Worm (Caenorhabditis elegans): ENCODE data around the gene R53.4.

Gene R53.4

DNA sequence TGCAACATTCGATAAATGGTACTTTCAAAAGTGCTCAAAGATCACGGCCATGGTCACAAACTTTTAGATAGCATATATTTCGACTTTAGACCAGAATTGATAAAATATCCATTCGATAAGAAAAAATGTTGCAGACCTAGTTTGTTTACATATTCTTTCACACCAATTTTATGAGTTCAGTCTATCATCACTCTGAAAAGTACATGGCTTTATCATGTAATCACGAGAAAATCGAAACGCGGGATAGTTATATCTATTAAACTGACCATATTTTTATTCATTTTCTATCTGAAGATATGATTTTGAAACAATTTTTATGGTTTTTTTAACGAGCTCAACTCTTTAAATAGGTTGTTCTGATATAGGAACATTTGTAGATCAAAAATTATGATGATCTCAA is 36.4 kb downstream of the R53.4 start, which contains the start of gene pho-11:
pho-11 (plus strand) TSS at position 374 of the 400 bp plus-strand sequence.
- TF ChIP-seq nhr-6 (tag; optimal IDR thresholded peaks at IDR 0.05) (no peak), lsy-2 (tag; optimal IDR thresholded peaks at IDR 0.05) (no peak), lin-39 (tag; optimal IDR thresholded peaks at IDR 0.05) (no peak), ztf-11 (tag; optimal IDR thresholded peaks at IDR 0.05) (no peak), nhr-23 (tag; optimal IDR thresholded peaks at IDR 0.05) (no peak), blmp-1 (tag; optimal IDR thresholded peaks at IDR 0.05; ENCODE audit: insufficient read depth) (no peak), nhr-237 (tag; optimal IDR thresholded peaks at IDR 0.05) (no peak), elt-3 (tag; optimal IDR thresholded peaks at IDR 0.05) (no peak), nhr-11 (tag; optimal IDR thresholded peaks at IDR 0.05) (no peak), lin-13 (GFP tag; optimal IDR thresholded peaks at IDR 0.05) (no peak), ceh-82 (tag; optimal IDR thresholded peaks at IDR 0.05) (no peak)

DNA sequence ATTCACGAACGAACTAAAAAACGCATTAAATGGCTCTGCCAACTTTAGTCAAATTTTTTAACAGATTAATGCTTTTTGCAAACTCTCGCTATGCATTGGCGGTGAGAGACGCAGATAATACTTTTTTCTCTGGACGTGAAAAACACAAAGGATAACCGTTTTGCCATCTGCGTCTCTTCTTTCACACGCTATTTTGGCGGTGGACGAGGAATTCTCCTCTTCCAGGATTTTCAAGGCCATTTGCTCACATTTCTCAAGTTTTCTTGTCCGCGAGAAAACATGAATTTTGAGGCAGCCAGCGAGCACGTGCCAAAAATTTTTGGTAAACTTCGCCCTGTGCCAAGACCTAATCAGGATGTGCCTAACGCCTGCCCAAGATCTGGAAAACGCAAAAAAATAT is 36.8 kb downstream of the R53.4 start:
- TF ChIP-seq alr-1 (tag; optimal IDR thresholded peaks at IDR 0.05) (no peak), ZK546.5 (tag; optimal IDR thresholded peaks at IDR 0.05) (no peak), lin-13 (GFP tag; optimal IDR thresholded peaks at IDR 0.05) (no peak), elt-1 (tag; optimal IDR thresholded peaks at IDR 0.05) (no peak), F13H6.1 (tag; optimal IDR thresholded peaks at IDR 0.05) (peak; percentile 15), nhr-6 (tag; optimal IDR thresholded peaks at IDR 0.05) (no peak), nhr-129 (tag; optimal IDR thresholded peaks at IDR 0.05) (peak; percentile 43), unc-55 (GFP tag; optimal IDR thresholded peaks at IDR 0.05) (peak; percentile 48), nhr-77 (tag; optimal IDR thresholded peaks at IDR 0.05) (no peak), nhr-25 (tag; optimal IDR thresholded peaks at IDR 0.05) (no peak), nhr-237 (tag; optimal IDR thresholded peaks at IDR 0.05) (no peak), crh-2 (tag; optimal IDR thresholded peaks at IDR 0.05) (no peak), lsy-2 (tag; optimal IDR thresholded peaks at IDR 0.05) (peak in 1 of 2 experiments; percentile 52), gmeb-1 (tag; optimal IDR thresholded peaks at IDR 0.05) (peak; percentile 15), peb-1 (tag; optimal IDR thresholded peaks at IDR 0.05) (no peak), unc-62 (GFP tag; optimal IDR thresholded peaks at IDR 0.05) (no peak), snpc-4 (tag; optimal IDR thresholded peaks at IDR 0.05) (no peak), nhr-10 (tag; optimal IDR thresholded peaks at IDR 0.05) (no peak), dmd-4 (tag; optimal IDR thresholded peaks at IDR 0.05) (no peak), ztf-4 (tag; optimal IDR thresholded peaks at IDR 0.05) (no peak), nhr-23 (tag; optimal IDR thresholded peaks at IDR 0.05) (no peak), R02D3.7 (tag; optimal IDR thresholded peaks at IDR 0.05) (no peak), sma-9 (GFP tag; optimal IDR thresholded peaks at IDR 0.05) (peak; percentile 48), sma-9 (tag; optimal IDR thresholded peaks at IDR 0.05) (no peak), mbf-1 (tag; optimal IDR thresholded peaks at IDR 0.05) (no peak), lin-39 (tag; optimal IDR thresholded peaks at IDR 0.05) (no peak), C34F6.9 (tag; optimal IDR thresholded peaks at IDR 0.05) (peak; percentile 52), nhr-12 (tag; optimal IDR thresholded peaks at IDR 0.05) (no peak)

DNA sequence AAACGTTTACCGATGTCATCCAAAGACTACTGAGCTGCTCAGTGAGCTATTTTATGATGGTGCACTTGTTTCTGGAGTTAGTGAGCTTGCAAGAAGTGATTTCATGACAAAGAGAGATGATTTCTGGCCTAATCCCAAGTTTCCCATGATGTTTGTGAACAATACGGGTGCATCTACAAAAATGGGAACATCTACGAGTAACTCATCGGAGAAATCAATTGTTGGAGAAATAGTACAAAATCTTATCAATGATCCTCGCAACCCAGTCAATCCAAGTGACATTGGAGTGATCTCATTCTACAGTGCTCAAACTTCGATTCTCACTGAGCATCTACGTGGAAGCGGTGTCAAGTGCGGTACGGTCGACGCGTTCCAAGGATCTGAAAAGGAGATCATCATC is 39.4 kb downstream of the R53.4 start:
- no peak for TF ChIP-seq F13H6.1 (tag; optimal IDR thresholded peaks at IDR 0.05)
- TF ChIP-seq ceh-82 (tag; optimal IDR thresholded peaks at IDR 0.05) = no peak
- no peak for TF ChIP-seq egl-27 (tag; optimal IDR thresholded peaks at IDR 0.05)
- TF ChIP-seq snpc-4 (tag; optimal IDR thresholded peaks at IDR 0.05) = no peak
- no peak for TF ChIP-seq mdl-1 (tag; optimal IDR thresholded peaks at IDR 0.05)
- TF ChIP-seq unc-62 (GFP tag; optimal IDR thresholded peaks at IDR 0.05) = no peak
- no peak for TF ChIP-seq sma-9 (GFP tag; optimal IDR thresholded peaks at IDR 0.05)
- TF ChIP-seq sma-9 (tag; optimal IDR thresholded peaks at IDR 0.05) = no peak
- TF ChIP-seq aly-2 (tag; optimal IDR thresholded peaks at IDR 0.05) = no peak
- no peak for TF ChIP-seq nhr-23 (tag; optimal IDR thresholded peaks at IDR 0.05)
- no peak for TF ChIP-seq ztf-4 (tag; optimal IDR thresholded peaks at IDR 0.05)
- TF ChIP-seq nhr-21 (tag; optimal IDR thresholded peaks at IDR 0.05) = no peak
- TF ChIP-seq ZK546.5 (tag; optimal IDR thresholded peaks at IDR 0.05) = no peak

DNA sequence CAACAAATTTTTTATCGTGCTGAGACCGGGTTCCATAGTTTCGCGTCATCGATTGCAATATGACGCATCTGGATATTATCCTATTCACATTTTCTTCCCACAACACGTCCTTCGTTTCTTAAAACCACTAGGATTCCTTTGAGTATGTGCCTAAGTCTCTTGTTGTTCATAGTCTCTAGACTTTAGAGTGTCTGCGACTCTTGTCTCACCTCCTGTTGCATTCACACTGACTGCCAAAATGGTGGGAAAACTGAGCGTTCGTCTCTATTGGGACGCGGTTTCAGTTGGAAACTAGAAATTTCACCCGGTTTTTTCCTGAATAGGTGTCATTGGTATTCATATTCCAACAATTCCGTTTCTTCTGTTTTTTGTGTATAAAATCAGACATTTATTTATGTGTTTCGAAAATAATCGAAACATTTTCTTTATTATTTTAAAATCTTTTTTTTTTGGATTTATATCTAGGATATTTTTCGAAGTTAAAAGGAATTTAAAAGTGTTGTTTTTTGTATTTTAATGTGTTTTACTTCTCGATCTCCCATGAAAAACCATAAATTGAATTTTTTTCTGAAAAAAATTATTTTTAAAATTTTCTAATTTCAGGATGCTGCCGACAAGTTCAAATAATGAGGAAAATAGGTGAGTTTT is 46.1 kb downstream of the R53.4 start, which contains the start of gene C05C10.2:
C05C10.2 (plus strand) TSS at position 598 of the 648 bp plus-strand sequence.
- no peak for TF ChIP-seq ztf-11 (tag; optimal IDR thresholded peaks at IDR 0.05)
- no peak for TF ChIP-seq gmeb-1 (tag; optimal IDR thresholded peaks at IDR 0.05)
- TF ChIP-seq crh-2 (tag; optimal IDR thresholded peaks at IDR 0.05) = no peak
- TF ChIP-seq ZK546.5 (tag; optimal IDR thresholded peaks at IDR 0.05) = no peak
- TF ChIP-seq blmp-1 (tag; optimal IDR thresholded peaks at IDR 0.05; ENCODE audit: insufficient read depth) = no peak
- TF ChIP-seq unc-55 (GFP tag; optimal IDR thresholded peaks at IDR 0.05) = no peak
- no peak for TF ChIP-seq sma-3 (GFP tag; optimal IDR thresholded peaks at IDR 0.05)
- no peak for TF ChIP-seq egl-27 (tag; optimal IDR thresholded peaks at IDR 0.05)
- TF ChIP-seq peb-1 (tag; optimal IDR thresholded peaks at IDR 0.05) = no peak
- TF ChIP-seq snpc-4 (tag; optimal IDR thresholded peaks at IDR 0.05) = no peak
- TF ChIP-seq mbf-1 (tag; optimal IDR thresholded peaks at IDR 0.05) = no peak
- TF ChIP-seq lin-39 (tag; optimal IDR thresholded peaks at IDR 0.05) = no peak
- peak; percentile 46 for TF ChIP-seq C34F6.9 (tag; optimal IDR thresholded peaks at IDR 0.05)
- TF ChIP-seq fos-1 (tag; optimal IDR thresholded peaks at IDR 0.05) = no peak
- TF ChIP-seq nhr-129 (tag; optimal IDR thresholded peaks at IDR 0.05) = peak; percentile 4
- TF ChIP-seq ceh-16 (tag; optimal IDR thresholded peaks at IDR 0.05) = no peak
- TF ChIP-seq nhr-25 (tag; optimal IDR thresholded peaks at IDR 0.05) = no peak
